Fruit fly (Drosophila melanogaster): ENCODE measurements around the gene CG11309.

DNA sequence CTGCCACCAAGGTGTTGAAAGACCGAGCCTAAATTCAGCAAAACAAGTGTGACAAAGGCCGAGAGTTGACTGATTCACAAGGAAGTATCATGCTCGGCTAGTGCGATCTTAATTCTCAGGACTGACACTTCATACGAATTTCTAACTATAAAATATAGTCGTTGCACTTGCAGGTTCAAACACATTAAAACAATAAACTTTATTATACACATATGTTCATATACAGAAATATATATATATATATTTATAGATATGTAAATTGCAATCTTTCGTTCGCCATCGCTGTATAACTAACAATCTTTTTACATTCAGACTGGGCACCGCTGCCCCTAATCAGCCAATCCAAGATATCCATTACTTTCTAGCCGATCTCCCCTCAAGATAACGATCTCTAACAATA is 34.0 kb downstream of the CG11309 start, which contains the start of gene CG9389:
- no peak for TF ChIP-seq CG5204 (GFP tag; optimal IDR thresholded peaks at IDR 0.05)
- TF ChIP-seq ovo (GFP tag; optimal IDR thresholded peaks at IDR 0.05) = no peak
- TF ChIP-seq cnc (optimal IDR thresholded peaks at IDR 0.05) = no peak
- no peak for TF ChIP-seq CG14711 (tag; optimal IDR thresholded peaks at IDR 0.05)
- no peak for TF ChIP-seq CG1620 (GFP tag; optimal IDR thresholded peaks at IDR 0.05)
- TF ChIP-seq pad (GFP tag; optimal IDR thresholded peaks at IDR 0.05) = no peak
- no peak for TF ChIP-seq kay (GFP tag; ENCODE audit: borderline replicate concordance)
